Worm (Caenorhabditis elegans) whole organism, L4/young adult: ENCODE measurements around the gene Y11D7A.9.
"Not testable (repeated sequence)": the region's sequence is repeated elsewhere in the genome, so short reads cannot be mapped to it uniquely, and the experiment has no call there.

Experiments
- dao-5 ChIP-seq: sonication (generic microtip); optimal IDR thresholded peaks from 2 replicates; lab custom pipeline; 2016; ENCODE audit warnings: missing genotype, missing genetic modification characterization, moderate library complexity, missing compliant biosample characterization
- him-1 ChIP-seq: sonication (generic microtip); optimal IDR thresholded peaks from 2 replicates; lab custom pipeline; 2016; ENCODE audit warnings: missing genotype, missing genetic modification reagents, missing genetic modification characterization, missing compliant biosample characterization

- not testable (repeated sequence) for TF ChIP-seq him-1, dao-5 (tag; lab: Kevin White, UChicago)
These were observed 30.4 kb upstream of the Y11D7A.9 start, which contains the start of gene nhr-267 for ce11 chrIV:9286305-9286704.
